Fruit fly (Drosophila melanogaster): ENCODE results near the gene CG10165.

Gene CG10165

DNA sequence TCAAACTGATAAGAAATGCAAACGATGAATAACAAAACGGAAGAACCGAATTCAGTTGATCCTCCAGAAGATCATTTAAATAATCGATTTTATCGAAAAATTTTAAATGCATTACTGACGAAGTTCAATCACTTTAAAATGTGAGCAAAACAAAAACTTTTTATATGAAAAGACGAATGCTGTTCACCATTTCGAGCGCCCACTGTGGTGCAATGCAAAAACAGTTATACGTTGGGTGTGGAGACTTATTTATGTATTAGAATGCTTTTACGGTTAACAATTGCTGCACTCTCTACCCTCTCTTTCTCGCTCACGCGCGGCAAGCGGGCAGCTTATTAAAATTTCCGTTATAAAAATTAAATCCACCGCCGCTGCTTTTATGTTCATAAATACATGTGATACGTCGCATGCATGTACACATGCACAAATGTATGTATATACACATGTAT, 40.7 kb upstream of the CG10165 start (continued):
- TF ChIP-seq Gug (GFP tag; IDR thresholded peaks at IDR 0.05) (peak; percentile 37), lz (GFP tag; optimal IDR thresholded peaks at IDR 0.05) (peak; percentile 49), CG7368 (GFP tag; optimal IDR thresholded peaks at IDR 0.05) (no peak), Sox15 (GFP tag; optimal IDR thresholded peaks at IDR 0.05) (no peak), Hr4 (GFP tag; optimal IDR thresholded peaks at IDR 0.05) (peak; percentile 73), Blimp-1 (GFP tag; optimal IDR thresholded peaks at IDR 0.05) (no peak), vri (GFP tag; optimal IDR thresholded peaks at IDR 0.05) (peak; percentile 4), esn (GFP tag; optimal IDR thresholded peaks at IDR 0.05) (peak; percentile 51)

DNA sequence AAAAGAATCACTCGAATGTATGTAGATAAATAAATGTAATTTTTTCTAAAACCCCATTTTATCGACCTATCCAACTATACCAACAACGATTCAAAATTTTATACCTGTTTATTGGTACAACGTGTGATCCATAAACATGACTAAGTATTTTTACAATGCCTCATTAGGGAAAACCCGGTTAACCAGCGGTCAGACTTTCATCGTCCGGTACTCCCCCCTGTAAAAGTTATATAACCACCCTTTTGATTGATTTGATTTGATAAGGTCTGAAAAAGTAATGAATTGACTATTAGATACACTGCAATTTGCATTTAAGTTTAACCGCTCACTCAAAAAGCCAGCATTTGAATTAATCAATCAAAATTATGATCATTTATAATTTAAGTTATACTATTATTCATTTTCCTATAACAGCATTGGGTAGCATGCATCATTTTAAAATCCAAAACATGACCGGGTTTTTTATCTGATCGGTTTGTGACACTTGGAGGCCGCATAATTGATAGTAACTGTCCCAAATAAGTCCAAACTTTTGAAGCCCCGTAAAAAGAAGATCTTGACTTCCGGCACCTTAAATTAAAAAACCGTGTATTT, 37.3 kb upstream of the CG10165 start:
- TF ChIP-seq Smox (GFP tag; optimal IDR thresholded peaks at IDR 0.05) (no peak), vri (GFP tag; optimal IDR thresholded peaks at IDR 0.05) (peak; percentile 7), Eip78C (GFP tag) (peak; percentile 25), CG6276 (GFP tag; optimal IDR thresholded peaks at IDR 0.05) (no peak), CG32006 (GFP tag; optimal IDR thresholded peaks at IDR 0.05) (no peak)

dm6 chr2L:19565233-19565898, 35.3 kb upstream of the CG10165 start, which contains the start of gene CG13077:
Gene CG13077, plus strand, starts transcription at chr2L:19565863.
- TF ChIP-seq Eip78C (GFP tag) (peak; percentile 38), fkh (GFP tag; optimal IDR thresholded peaks at IDR 0.05) (peak; percentile 40), Hr4 (GFP tag; optimal IDR thresholded peaks at IDR 0.05) (no peak), CG6163 (GFP tag; IDR thresholded peaks at IDR 0.05) (no peak)

- TF ChIP-seq CG16779 (tag; optimal IDR thresholded peaks at IDR 0.05) = no peak
- TF ChIP-seq CG1621 (tag; optimal IDR thresholded peaks at IDR 0.05) = no peak
These were observed 33.2 kb upstream of the CG10165 start, which contains the start of gene CG13078 for dm6 chr2L:19563029-19563980. Gene CG13078, plus strand, starts transcription at chr2L:19563930.

dm6 chr2L:19549412-19549811, 19.3 kb upstream of the CG10165 start:
- TF ChIP-seq Hr4 (GFP tag; optimal IDR thresholded peaks at IDR 0.05) (no peak), CG8632 (GFP tag; optimal IDR thresholded peaks at IDR 0.05) (no peak), Sox15 (GFP tag; optimal IDR thresholded peaks at IDR 0.05) (no peak), Met (GFP tag; optimal IDR thresholded peaks at IDR 0.05) (no peak), lz (GFP tag; optimal IDR thresholded peaks at IDR 0.05) (no peak), esn (GFP tag; optimal IDR thresholded peaks at IDR 0.05) (peak; percentile 20), CG11294 (GFP tag; IDR thresholded peaks at IDR 0.05) (no peak), Hr38 (GFP tag; optimal IDR thresholded peaks at IDR 0.05) (no peak), Ets96B (tag; optimal IDR thresholded peaks at IDR 0.05) (no peak), net (GFP tag; optimal IDR thresholded peaks at IDR 0.05) (no peak), fkh (GFP tag; optimal IDR thresholded peaks at IDR 0.05) (peak; percentile 93), Sox14 (GFP tag; optimal IDR thresholded peaks at IDR 0.05) (no peak), spab (GFP tag; optimal IDR thresholded peaks at IDR 0.05) (no peak), Smox (GFP tag; optimal IDR thresholded peaks at IDR 0.05) (peak; percentile 40), Sox102F (GFP tag; optimal IDR thresholded peaks at IDR 0.05) (peak; percentile 48), svp (GFP tag) (peak; percentile 91), CG3919 (GFP tag; optimal IDR thresholded peaks at IDR 0.05) (no peak), CG6808 (GFP tag; optimal IDR thresholded peaks at IDR 0.05) (peak; percentile 70), Blimp-1 (GFP tag; optimal IDR thresholded peaks at IDR 0.05) (peak; percentile 32), salr (GFP tag; optimal IDR thresholded peaks at IDR 0.05) (no peak), CG15336 (GFP tag; IDR thresholded peaks at IDR 0.05) (no peak), CG34406 (GFP tag; optimal IDR thresholded peaks at IDR 0.05) (no peak), Gug (GFP tag; IDR thresholded peaks at IDR 0.05) (no peak), fd85E (GFP tag; optimal IDR thresholded peaks at IDR 0.05) (no peak), Eip93F (GFP tag; optimal IDR thresholded peaks at IDR 0.05) (no peak), vri (GFP tag; optimal IDR thresholded peaks at IDR 0.05) (peak; percentile 71), CG8319 (GFP tag; optimal IDR thresholded peaks at IDR 0.05) (no peak), CG31627 (GFP tag; optimal IDR thresholded peaks at IDR 0.05) (no peak), ss (GFP tag; optimal IDR thresholded peaks at IDR 0.05) (no peak), CG6854 (GFP tag; optimal IDR thresholded peaks at IDR 0.05) (peak; percentile 74), CG11762 (GFP tag; optimal IDR thresholded peaks at IDR 0.05; ENCODE audit: insufficient read depth) (no peak), CG16779 (tag; optimal IDR thresholded peaks at IDR 0.05) (no peak)

All from whole organism, prepupa.